Worm (Caenorhabditis elegans) whole organism, L1 larva: Measurements from ENCODE around the gene F22F7.4.

Experiments used
- blmp-1 ChIP-seq: fragments of 150-350 bp; optimal IDR thresholded peaks from 2 replicates; lab custom pipeline; 2014; ENCODE audit warnings: missing biosample characterization, missing genetic modification characterization
- ceh-82 ChIP-seq, 3 experiments: fragments of 150-350 bp in 1 of 3; sonication (generic microtip) in 2 of 3; optimal IDR thresholded peaks; 2 replicates each; lab custom pipeline; 2014 to 2017; ENCODE audit warnings: missing biosample characterization in 3 of 3, missing genetic modification characterization in 3 of 3
- ceh-88 ChIP-seq: fragments of 200-800 bp; sonication (Bioruptor generic); IDR thresholded peaks from 2 replicates; pipeline ENCODE4 v1.3.6; 2022; ENCODE audit warnings: missing genetic modification characterization, missing compliant biosample characterization
- ceh-90 ChIP-seq: sonication (generic microtip); optimal IDR thresholded peaks from 2 replicates; lab custom pipeline; 2016; ENCODE audit warnings: missing genetic modification characterization, missing compliant biosample characterization
- dpl-1 ChIP-seq, 3 experiments: fragments of 150-350 bp in 2 of 3; sonication (generic microtip) in 1 of 3; optimal IDR thresholded peaks; 2 replicates each; lab custom pipeline; 2014 to 2017; ENCODE audit warnings: missing biosample characterization in 3 of 3, missing genetic modification characterization in 3 of 3, missing genetic modification reagents in 3 of 3
- dsc-1 ChIP-seq: sonication (generic microtip); optimal IDR thresholded peaks from 2 replicates; lab custom pipeline; 2016; ENCODE audit warnings: mild to moderate bottlenecking, missing genetic modification characterization, missing compliant biosample characterization
- efl-1 ChIP-seq, 4 experiments: fragments of 150-350 bp; optimal IDR thresholded peaks in 3 of 4; peaks in 1 of 4; 1 replicate in 1 of 4; 2 replicates in 3 of 4; lab custom pipeline; 2014; ENCODE audit warnings: missing biosample characterization in 2 of 4, missing genetic modification characterization in 2 of 4, missing genetic modification reagents in 2 of 4
- elt-3 ChIP-seq, 6 experiments: fragments of 150-350 bp in 1 of 6; sonication (generic microtip); optimal IDR thresholded peaks; 2 replicates each; lab custom pipeline; 2017 to 2018; ENCODE audit warnings: missing biosample characterization in 6 of 6, missing genetic modification characterization in 6 of 6, inconsistent platforms in 1 of 6
- fkh-8 ChIP-seq: sonication (generic microtip); optimal IDR thresholded peaks from 2 replicates; lab custom pipeline; 2016; ENCODE audit warnings: mild to moderate bottlenecking, missing genetic modification characterization, missing compliant biosample characterization
- grh-1 ChIP-seq: fragments of 200-800 bp; sonication (Bioruptor generic); IDR thresholded peaks from 2 replicates; pipeline ENCODE4 v1.3.6; 2022; ENCODE audit warnings: missing genetic modification reagents, missing genetic modification characterization, missing compliant biosample characterization
- hlh-4 ChIP-seq: sonication (generic microtip); optimal IDR thresholded peaks from 2 replicates; lab custom pipeline; 2016; ENCODE audit warnings: mild to moderate bottlenecking, missing genetic modification characterization, missing compliant biosample characterization
- jun-1 ChIP-seq: fragments of 150-350 bp; optimal IDR thresholded peaks from 2 replicates; lab custom pipeline; 2014; ENCODE audit warnings: missing biosample characterization, missing genetic modification reagents, missing genetic modification characterization
- lin-15B ChIP-seq: fragments of 150-350 bp; sonication (generic microtip); optimal IDR thresholded peaks from 3 replicates; lab custom pipeline; 2014; ENCODE audit warnings: missing biosample characterization, missing genetic modification characterization
- lin-35 ChIP-seq, 2 experiments: fragments of 150-350 bp; optimal IDR thresholded peaks; 2 replicates each; lab custom pipeline; 2014; ENCODE audit warnings: missing biosample characterization in 2 of 2, missing genetic modification characterization in 2 of 2, missing genetic modification reagents in 2 of 2
- lir-3 ChIP-seq: sonication (generic microtip); optimal IDR thresholded peaks from 2 replicates; lab custom pipeline; 2016; ENCODE audit warnings: mild to moderate bottlenecking, missing genetic modification characterization, moderate library complexity, missing compliant biosample characterization; ENCODE audit not compliant: poor library complexity
- lsy-2 ChIP-seq, 2 experiments: fragments of 150-350 bp; optimal IDR thresholded peaks; 2 replicates each; lab custom pipeline; 2014; ENCODE audit warnings: missing biosample characterization in 2 of 2, missing genetic modification characterization in 2 of 2
- mab-9 ChIP-seq: fragments of 200-800 bp; sonication (Bioruptor generic); IDR thresholded peaks from 2 replicates; pipeline ENCODE4 v1.3.6; 2022; ENCODE audit warnings: missing genetic modification reagents, missing genetic modification characterization, missing compliant biosample characterization
- mef-2 ChIP-seq: fragments of 150-350 bp; optimal IDR thresholded peaks from 2 replicates; lab custom pipeline; 2014; ENCODE audit warnings: missing biosample characterization, missing genetic modification characterization
- nhr-19 ChIP-seq: fragments of 200-800 bp; sonication (Bioruptor generic); conservative IDR thresholded peaks from 2 replicates; pipeline ENCODE4 v1.3.6; 2022; ENCODE audit warnings: missing genetic modification characterization, missing compliant biosample characterization
- nhr-20 ChIP-seq: sonication (generic microtip); optimal IDR thresholded peaks from 2 replicates; lab custom pipeline; 2016; ENCODE audit warnings: mild to moderate bottlenecking, missing genetic modification characterization, missing compliant biosample characterization
- nhr-28 ChIP-seq: fragments of 150-350 bp; optimal IDR thresholded peaks from 2 replicates; lab custom pipeline; 2014; ENCODE audit warnings: missing biosample characterization, missing genetic modification characterization
- nhr-85 ChIP-seq: sonication (generic microtip); peaks from one replicate; lab custom pipeline; 2016; ENCODE audit warnings: missing genetic modification characterization, inconsistent platforms, missing compliant biosample characterization
- rnt-1 ChIP-seq: sonication (generic microtip); optimal IDR thresholded peaks from 2 replicates; lab custom pipeline; 2016; ENCODE audit warnings: mild to moderate bottlenecking, missing genetic modification characterization, moderate library complexity, missing compliant biosample characterization
- sptf-1 ChIP-seq: fragments of 150-350 bp; optimal IDR thresholded peaks from 2 replicates; lab custom pipeline; 2014; ENCODE audit warnings: missing biosample characterization, missing genetic modification characterization
- swsn-7 ChIP-seq: sonication (generic microtip); optimal IDR thresholded peaks from 2 replicates; lab custom pipeline; 2016; ENCODE audit warnings: missing genetic modification characterization, missing compliant biosample characterization
- unc-130 ChIP-seq: fragments of 150-350 bp; optimal IDR thresholded peaks from 2 replicates; lab custom pipeline; 2017; ENCODE audit warnings: missing biosample characterization, missing genetic modification characterization, inconsistent platforms
- unc-62 ChIP-seq: fragments of 150-350 bp; optimal IDR thresholded peaks from 2 replicates; lab custom pipeline; 2014; ENCODE audit warnings: missing biosample characterization, missing genetic modification reagents, missing genetic modification characterization
- unc-86 ChIP-seq: sonication (generic microtip); optimal IDR thresholded peaks from 2 replicates; lab custom pipeline; 2016; ENCODE audit warnings: missing genetic modification characterization, missing compliant biosample characterization
- unc-98 ChIP-seq: fragments of 200-800 bp; sonication (Bioruptor generic); IDR thresholded peaks from 2 replicates; pipeline ENCODE4 v1.3.6; 2022; ENCODE audit warnings: missing genetic modification characterization, missing compliant biosample characterization
- zip-4 ChIP-seq: fragments of 200-800 bp; sonication (Bioruptor generic); optimal IDR thresholded peaks from 2 replicates; lab custom pipeline; 2018; ENCODE audit warnings: mild to moderate bottlenecking, missing genetic modification characterization, moderate library complexity, missing compliant biosample characterization
- ztf-11 ChIP-seq, 2 experiments: sonication (generic microtip); optimal IDR thresholded peaks; 2 replicates each; lab custom pipeline; 2016 to 2017; ENCODE audit warnings: missing genetic modification characterization in 2 of 2, missing biosample characterization in 1 of 2, missing compliant biosample characterization in 1 of 2
- ztf-4 ChIP-seq: fragments of 150-350 bp; optimal IDR thresholded peaks from 2 replicates; lab custom pipeline; 2014; ENCODE audit warnings: missing biosample characterization, missing genetic modification characterization

F22F7.4 gene

DNA sequence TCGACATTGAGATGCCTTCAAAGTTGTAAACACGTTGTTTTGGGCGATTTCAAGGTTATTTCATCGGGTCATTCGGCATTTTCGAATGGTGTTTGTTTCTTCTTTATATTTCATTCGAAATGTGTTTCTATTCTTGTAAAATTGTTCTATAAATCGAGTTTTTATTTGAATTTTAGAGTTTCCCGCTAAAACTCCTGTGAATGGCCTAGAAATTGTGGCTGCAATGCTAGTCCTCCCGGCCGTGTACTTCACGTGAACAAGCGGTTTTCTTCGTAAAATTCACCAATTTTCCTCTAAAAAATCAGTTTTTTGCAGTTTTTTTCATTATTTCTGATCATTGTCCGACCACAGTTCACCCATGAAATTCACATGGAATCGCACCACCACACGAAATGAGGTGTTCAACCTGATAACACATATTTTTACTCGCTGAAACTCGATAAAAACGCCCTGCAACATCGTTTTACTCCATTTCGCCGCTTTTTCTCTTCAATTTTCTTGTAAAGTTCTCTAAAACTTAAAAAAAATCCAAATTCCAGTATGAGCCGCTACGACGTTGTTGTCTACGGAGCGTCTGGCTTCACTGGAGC is 21.2 kb upstream of the F22F7.4 start, which contains the start of gene ldp-1 (continued):
- TF ChIP-seq dsc-1 (tag; lab: Kevin White, UChicago): peak; percentile 92

DNA sequence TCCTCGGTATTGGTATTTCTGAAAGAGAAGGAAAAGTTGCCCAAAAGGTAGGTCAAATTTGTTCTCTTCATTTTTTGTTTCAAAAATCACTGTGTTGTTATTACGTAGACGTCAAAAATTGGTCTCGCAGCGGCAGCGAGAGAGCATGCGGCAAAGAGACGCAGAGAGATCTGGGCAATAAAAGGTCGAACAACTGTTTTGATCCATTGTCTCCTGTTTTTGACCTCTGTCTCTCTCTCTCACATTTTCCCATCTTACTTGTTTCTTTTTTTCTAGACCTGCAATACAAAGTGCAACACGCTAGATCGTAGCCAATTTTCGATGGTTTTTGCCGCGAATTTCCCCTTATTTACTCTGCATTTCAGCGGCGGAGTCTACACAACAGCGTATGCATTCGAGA is 20.7 kb upstream of the F22F7.4 start:
- TF ChIP-seq jun-1 (tag; lab: Kevin White, UChicago) (no peak), rnt-1 (peak; percentile 73), efl-1 (optimal IDR thresholded peaks at IDR 0.05; lab: Kevin White, UChicago) (no peak), efl-1 (GFP tag; optimal IDR thresholded peaks at IDR 0.05 in 1 of 2; lab: Kevin White, UChicago) (peak in 1 of 2 experiments; percentile 88)
- TF ChIP-seq, all 84 proteins: peak for 2

DNA sequence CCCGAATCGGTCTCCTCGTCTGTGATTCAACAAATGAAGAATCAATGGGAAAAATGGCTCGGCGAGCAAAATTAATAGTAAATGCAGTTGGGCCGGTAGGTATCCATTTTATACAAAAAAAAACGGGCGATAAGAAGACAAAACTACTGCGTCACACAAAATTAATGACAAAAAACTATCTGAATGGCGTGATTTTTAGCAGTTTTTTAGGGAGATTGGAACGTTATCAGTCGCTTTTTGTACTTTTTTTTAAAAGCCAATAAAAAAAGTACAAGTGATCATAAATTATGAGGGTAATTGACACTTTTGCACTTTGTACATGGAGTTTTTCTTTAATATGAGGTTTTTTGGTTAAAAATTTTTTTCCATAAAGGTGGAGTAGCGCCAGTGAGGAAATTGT is 17.3 kb upstream of the F22F7.4 start:
- TF ChIP-seq sptf-1 (no peak), ceh-82 (tag; optimal IDR thresholded peaks at IDR 0.05; lab: Kevin White, UChicago) (no peak), zip-4 (GFP tag; lab: Kevin White, UChicago) (no peak), efl-1 (optimal IDR thresholded peaks at IDR 0.05; lab: Kevin White, UChicago) (no peak), efl-1 (GFP tag; optimal IDR thresholded peaks at IDR 0.05 in 1 of 2; lab: Kevin White, UChicago) (no peak), fkh-8 (tag; lab: Kevin White, UChicago) (no peak), nhr-85 (tag; lab: Kevin White, UChicago) (no peak), lir-3 (tag; lab: Kevin White, UChicago) (no peak), jun-1 (tag; lab: Kevin White, UChicago) (no peak), mab-9 (no peak), dsc-1 (tag; lab: Kevin White, UChicago) (no peak), mef-2 (tag; lab: Kevin White, UChicago) (no peak), dpl-1 (GFP tag; optimal IDR thresholded peaks at IDR 0.05; lab: Kevin White, UChicago) (no peak), unc-130 (tag; lab: Kevin White, UChicago) (no peak), ceh-88 (no peak), lin-35 (GFP tag; optimal IDR thresholded peaks at IDR 0.05; lab: Kevin White, UChicago) (no peak), nhr-28 (tag; lab: Kevin White, UChicago) (no peak)

DNA sequence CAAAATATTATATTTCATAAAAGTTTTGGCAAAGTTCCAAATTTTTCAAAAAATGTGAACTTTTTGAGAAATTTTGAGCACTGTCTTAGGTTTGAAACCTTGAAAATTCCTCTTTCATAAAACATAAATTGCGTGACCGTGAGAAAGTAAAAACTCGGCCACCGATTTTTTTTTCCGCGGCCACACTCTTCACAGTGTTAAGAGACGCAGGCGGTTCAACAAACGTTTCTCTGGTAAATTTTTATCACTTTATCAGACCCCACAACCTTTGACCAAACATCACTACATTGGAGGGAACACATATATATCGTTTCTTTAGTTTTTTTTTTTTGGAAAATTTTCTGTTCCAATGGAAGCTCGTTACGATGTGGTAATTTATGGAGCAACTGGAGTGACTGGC is 16.6 kb upstream of the F22F7.4 start, which contains the start of gene F22F7.2:
TSS of gene F22F7.2 (plus strand) at position 266 of the 400 bp plus-strand sequence.
- TF ChIP-seq rnt-1 (peak; percentile 50), lin-35 (GFP tag; optimal IDR thresholded peaks at IDR 0.05; lab: Kevin White, UChicago) (peak in 1 of 2 experiments; percentile 29), dpl-1 (GFP tag; optimal IDR thresholded peaks at IDR 0.05; lab: Kevin White, UChicago) (peak in 1 of 3 experiments; percentile 6), lin-15B (tag; lab: Kevin White, UChicago) (no peak), elt-3 (tag; optimal IDR thresholded peaks at IDR 0.05; lab: Kevin White, UChicago) (peak in 1 of 6 experiments; percentile 37), grh-1 (GFP tag; lab: Robert Waterston, UW) (no peak), blmp-1 (tag; lab: Kevin White, UChicago) (peak; percentile 9), efl-1 (optimal IDR thresholded peaks at IDR 0.05; lab: Kevin White, UChicago) (peak; percentile 15 to 19), efl-1 (GFP tag; optimal IDR thresholded peaks at IDR 0.05 in 1 of 2; lab: Kevin White, UChicago) (peak in 1 of 2 experiments; percentile 38), nhr-20 (tag; lab: Kevin White, UChicago) (peak; percentile 68), swsn-7 (tag; lab: Kevin White, UChicago) (no peak)

DNA sequence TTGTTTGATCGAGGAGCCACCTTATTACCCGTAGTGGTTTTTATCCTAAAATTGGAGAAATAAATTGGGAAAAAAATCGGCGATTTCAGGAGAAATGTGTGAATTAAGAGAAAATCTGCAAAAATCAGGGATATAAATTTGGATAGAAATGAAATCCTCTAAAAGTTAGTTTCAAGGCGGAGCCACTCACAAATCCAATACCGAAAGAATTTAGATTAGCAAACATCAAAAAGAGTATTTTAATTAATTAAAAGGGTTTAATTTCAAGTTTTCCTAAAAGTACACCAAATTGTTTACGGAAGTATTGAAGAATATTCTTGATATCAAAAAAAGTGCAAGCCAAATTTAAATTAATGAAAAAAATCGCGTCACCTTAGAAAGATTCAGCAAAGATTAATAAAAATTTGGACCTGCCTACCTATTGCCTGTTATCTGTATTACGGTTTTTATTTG is 16.1 kb upstream of the F22F7.4 start, which contains the start of gene F22F7.8:
TSS of gene F22F7.8 (minus strand) at position 51 of the 453 bp plus-strand sequence.
- TF ChIP-seq unc-98 (GFP tag; lab: Robert Waterston, UW) (no peak), mef-2 (tag; lab: Kevin White, UChicago) (no peak), hlh-4 (tag; lab: Kevin White, UChicago) (no peak), lsy-2 (tag; optimal IDR thresholded peaks at IDR 0.05; lab: Kevin White, UChicago) (no peak), ceh-90 (no peak), ztf-11 (tag; optimal IDR thresholded peaks at IDR 0.05; lab: Kevin White, UChicago) (no peak), unc-86 (tag; lab: Kevin White, UChicago) (no peak), unc-62 (no peak), ztf-4 (tag; lab: Kevin White, UChicago) (no peak), nhr-19 (GFP tag; lab: Robert Waterston, UW) (no peak)
